Fruit fly (Drosophila melanogaster) whole organism, embryonic: ENCODE results near the gene CG32170.
A peak's percentile ranks its signal among the peaks of the same experiment; 100 is the strongest.

Source experiments
- CG10431 ChIP-seq: fragments of 200-800 bp; sonication (Bioruptor generic); optimal IDR thresholded peaks from 3 replicates; lab custom pipeline; 2018; ENCODE audit warnings: missing biosample characterization, mild to moderate bottlenecking, missing genetic modification characterization
- CG10654 ChIP-seq: fragments of 200-800 bp; sonication (Bioruptor generic); optimal IDR thresholded peaks from 2 replicates; lab custom pipeline; 2016; ENCODE audit warnings: missing biosample characterization, missing genetic modification characterization
- CG12659 ChIP-seq: fragments of 200-800 bp; sonication (Bioruptor generic); optimal IDR thresholded peaks from 3 replicates; lab custom pipeline; 2017; ENCODE audit warnings: mild to moderate bottlenecking, missing biosample characterization, missing genetic modification reagents, missing genetic modification characterization
- CG14050 ChIP-seq: fragments of 200-800 bp; sonication (Bioruptor generic); IDR thresholded peaks from 3 replicates; pipeline ENCODE4 v1.3.6; 2022; ENCODE audit warnings: missing biosample characterization, missing genetic modification characterization
- CG15514 ChIP-seq: fragments of 200-800 bp; sonication (Bioruptor generic); optimal IDR thresholded peaks from 3 replicates; lab custom pipeline; 2017; ENCODE audit warnings: missing biosample characterization, missing genetic modification characterization, mild to moderate bottlenecking, moderate library complexity, missing genetic modification reagents
- CG1603 ChIP-seq: fragments of 200-800 bp; sonication (Bioruptor generic); optimal IDR thresholded peaks from 2 replicates; lab custom pipeline; 2019; ENCODE audit warnings: missing biosample characterization, mild to moderate bottlenecking, missing genetic modification characterization, moderate library complexity
- CG16813 ChIP-seq: fragments of 200-800 bp; sonication (Bioruptor generic); IDR thresholded peaks from 3 replicates; pipeline ENCODE4 v1.3.6; 2022; ENCODE audit warnings: missing biosample characterization, missing genetic modification characterization; ENCODE audit not compliant: partially characterized antibody
- CG16815 ChIP-seq: fragments of 200-800 bp; sonication (Bioruptor generic); optimal IDR thresholded peaks from 3 replicates; lab custom pipeline; 2017; ENCODE audit warnings: missing biosample characterization, mild to moderate bottlenecking, missing genetic modification characterization
- CG17829 ChIP-seq: fragments of 200-800 bp; optimal IDR thresholded peaks from 2 replicates; lab custom pipeline; 2019; ENCODE audit warnings: missing biosample characterization, mild to moderate bottlenecking, missing genetic modification characterization, moderate library complexity
- CG18262 ChIP-seq: fragments of 200-800 bp; optimal IDR thresholded peaks from 3 replicates; lab custom pipeline; 2019; ENCODE audit warnings: missing biosample characterization, mild to moderate bottlenecking, missing genetic modification characterization, moderate library complexity
- CG2199 ChIP-seq: fragments of 200-800 bp; sonication (Bioruptor generic); IDR thresholded peaks from 3 replicates; pipeline ENCODE4 v1.3.6; 2022; ENCODE audit warnings: missing biosample characterization, missing genetic modification characterization
- CG31224 ChIP-seq: fragments of 200-800 bp; sonication (Bioruptor generic); IDR thresholded peaks from 2 replicates; pipeline ENCODE4 v1.3.6; 2022; ENCODE audit warnings: missing biosample characterization, missing genetic modification characterization
- CG32767 ChIP-seq: fragments of 200-800 bp; sonication (Bioruptor generic); IDR thresholded peaks from 2 replicates; pipeline ENCODE4 v1.3.6; 2022; ENCODE audit warnings: missing biosample characterization, missing genetic modification characterization
- CG34422 ChIP-seq: fragments of 200-800 bp; sonication (Bioruptor generic); IDR thresholded peaks from 3 replicates; pipeline ENCODE4 v1.3.6; 2022; ENCODE audit warnings: missing biosample characterization, missing genetic modification characterization
- CG4424 ChIP-seq: fragments of 200-800 bp; sonication (Bioruptor generic); optimal IDR thresholded peaks from 3 replicates; lab custom pipeline; 2016; ENCODE audit warnings: missing biosample characterization, missing genetic modification characterization
- CG5245 ChIP-seq: fragments of 200-800 bp; sonication (Bioruptor generic); optimal IDR thresholded peaks from 3 replicates; lab custom pipeline; 2016; ENCODE audit warnings: missing biosample characterization, missing genetic modification characterization
- CG8765 ChIP-seq: fragments of 200-800 bp; sonication (Bioruptor generic); IDR thresholded peaks from 2 replicates; pipeline ENCODE4 v1.3.6; 2022; ENCODE audit warnings: missing biosample characterization, missing genetic modification characterization
- CG9797 ChIP-seq: fragments of 200-800 bp; sonication (Bioruptor generic); optimal IDR thresholded peaks from 3 replicates; lab custom pipeline; 2018; ENCODE audit warnings: missing biosample characterization, mild to moderate bottlenecking, missing genetic modification characterization
- CTCF ChIP-seq: fragments of 200-800 bp; sonication (Bioruptor generic); optimal IDR thresholded peaks from 2 replicates; lab custom pipeline; 2017; ENCODE audit warnings: missing biosample characterization, mild to moderate bottlenecking, missing genetic modification characterization, moderate library complexity
- D19B ChIP-seq: fragments of 200-800 bp; sonication (Bioruptor generic); optimal IDR thresholded peaks from 2 replicates; lab custom pipeline; 2017; ENCODE audit warnings: missing biosample characterization, mild to moderate bottlenecking, missing genetic modification characterization
- Dll ChIP-seq: fragments of 200-800 bp; sonication (Bioruptor generic); IDR thresholded peaks from 4 replicates; pipeline ENCODE4 v1.3.6; 2022; ENCODE audit warnings: missing biosample characterization, missing genetic modification characterization; ENCODE audit not compliant: partially characterized antibody
- Ets65A ChIP-seq: fragments of 200-800 bp; sonication (Bioruptor generic); peaks from one replicate; lab custom pipeline; 2016; ENCODE audit warnings: missing biosample characterization, missing genetic modification characterization
- HLH4C ChIP-seq: fragments of 200-800 bp; sonication (Bioruptor generic); IDR thresholded peaks from 3 replicates; pipeline ENCODE4 v1.3.6; 2022; ENCODE audit warnings: missing biosample characterization, missing genetic modification characterization; ENCODE audit not compliant: partially characterized antibody
- Hr3 ChIP-seq: fragments of 200-800 bp; sonication (Bioruptor generic); optimal IDR thresholded peaks from 3 replicates; lab custom pipeline; 2016; ENCODE audit warnings: missing biosample characterization, missing genetic modification characterization
- Lhr ChIP-seq: fragments of 200-800 bp; sonication (Bioruptor generic); optimal IDR thresholded peaks from 3 replicates; lab custom pipeline; 2017; ENCODE audit warnings: mild to moderate bottlenecking, missing biosample characterization, missing genetic modification reagents, missing genetic modification characterization
- Max ChIP-seq: fragments of 200-800 bp; sonication (Bioruptor generic); optimal IDR thresholded peaks from 2 replicates; lab custom pipeline; 2016; ENCODE audit warnings: missing biosample characterization, mild to moderate bottlenecking, missing genetic modification characterization
- Med ChIP-seq: fragments of 200-800 bp; sonication (Bioruptor generic); peaks from one replicate; lab custom pipeline; 2016; ENCODE audit warnings: missing biosample characterization, missing genetic modification characterization, mild to moderate bottlenecking, inconsistent platforms, moderate library complexity
- Oaz ChIP-seq: fragments of 200-800 bp; sonication (Bioruptor generic); IDR thresholded peaks from 2 replicates; pipeline ENCODE4 v1.3.6; 2022; ENCODE audit warnings: missing biosample characterization, missing genetic modification characterization
- Oli ChIP-seq: fragments of 200-800 bp; sonication (Bioruptor generic); optimal IDR thresholded peaks from 2 replicates; lab custom pipeline; 2018; ENCODE audit warnings: missing biosample characterization, mild to moderate bottlenecking, missing genetic modification characterization, moderate library complexity
- Rx ChIP-seq: fragments of 200-800 bp; sonication (Bioruptor generic); IDR thresholded peaks from 2 replicates; pipeline ENCODE4 v1.3.6; 2022; ENCODE audit warnings: missing biosample characterization, missing genetic modification characterization
- TFAM ChIP-seq: fragments of 200-800 bp; sonication (Bioruptor generic); optimal IDR thresholded peaks from 2 replicates; lab custom pipeline; 2017; ENCODE audit warnings: missing biosample characterization, missing genetic modification characterization, inconsistent platforms
- al ChIP-seq: fragments of 200-800 bp; sonication (Bioruptor generic); IDR thresholded peaks from 2 replicates; pipeline ENCODE4 v1.3.6; 2022; ENCODE audit warnings: missing biosample characterization, missing genetic modification characterization
- ato ChIP-seq: fragments of 200-800 bp; sonication (Bioruptor generic); IDR thresholded peaks from 2 replicates; pipeline ENCODE4 v1.3.6; 2022; ENCODE audit warnings: missing biosample characterization, missing genetic modification characterization; ENCODE audit not compliant: partially characterized antibody
- corto ChIP-seq: fragments of 200-800 bp; sonication (Bioruptor generic); optimal IDR thresholded peaks from 2 replicates; lab custom pipeline; 2016; ENCODE audit warnings: missing biosample characterization, mild to moderate bottlenecking, missing genetic modification characterization, moderate library complexity
- crc ChIP-seq: fragments of 200-800 bp; sonication (Bioruptor generic); optimal IDR thresholded peaks from 2 replicates; lab custom pipeline; 2016; ENCODE audit warnings: missing biosample characterization, missing genetic modification characterization
- dimm ChIP-seq: fragments of 200-800 bp; sonication (Bioruptor generic); IDR thresholded peaks from 2 replicates; pipeline ENCODE4 v1.3.6; 2022; ENCODE audit warnings: missing biosample characterization, missing genetic modification characterization
- dm ChIP-seq: fragments of 200-800 bp; sonication (Bioruptor generic); optimal IDR thresholded peaks from 3 replicates; lab custom pipeline; 2016; ENCODE audit warnings: missing biosample characterization, missing genetic modification characterization
- gsb ChIP-seq: fragments of 200-800 bp; sonication (Bioruptor generic); IDR thresholded peaks from 2 replicates; pipeline ENCODE4 v1.3.6; 2022; ENCODE audit warnings: missing biosample characterization, missing genetic modification characterization
- hbn ChIP-seq: fragments of 200-800 bp; sonication (Bioruptor generic); IDR thresholded peaks from 2 replicates; pipeline ENCODE4 v1.3.6; 2022; ENCODE audit warnings: missing biosample characterization, missing genetic modification characterization; ENCODE audit not compliant: partially characterized antibody
- jigr1 ChIP-seq: fragments of 200-800 bp; sonication (Bioruptor generic); IDR thresholded peaks from 3 replicates; pipeline ENCODE4 v1.3.6; 2022; ENCODE audit warnings: missing biosample characterization, missing genetic modification characterization
- luna ChIP-seq: fragments of 200-800 bp; sonication (Bioruptor generic); optimal IDR thresholded peaks from 2 replicates; lab custom pipeline; 2016; ENCODE audit warnings: missing biosample characterization, missing genetic modification characterization
- rib ChIP-seq: fragments of 200-800 bp; sonication (Bioruptor generic); IDR thresholded peaks from 2 replicates; pipeline ENCODE4 v1.3.6; 2022; ENCODE audit warnings: missing biosample characterization, missing genetic modification characterization
- sd ChIP-seq: fragments of 200-800 bp; sonication (Bioruptor generic); optimal IDR thresholded peaks from 3 replicates; lab custom pipeline; 2018; ENCODE audit warnings: missing biosample characterization, mild to moderate bottlenecking, missing genetic modification characterization, moderate library complexity
- sens ChIP-seq: fragments of 200-800 bp; sonication (Bioruptor generic); peaks from one replicate; lab custom pipeline; 2016; ENCODE audit warnings: missing biosample characterization, missing genetic modification characterization
- slp2 ChIP-seq: fragments of 200-800 bp; sonication (Bioruptor generic); optimal IDR thresholded peaks from 2 replicates; lab custom pipeline; 2016; ENCODE audit warnings: missing biosample characterization, missing genetic modification characterization
- unc-4 ChIP-seq: fragments of 200-800 bp; sonication (Bioruptor generic); IDR thresholded peaks from 2 replicates; pipeline ENCODE4 v1.3.6; 2022; ENCODE audit warnings: missing biosample characterization, missing genetic modification characterization; ENCODE audit not compliant: partially characterized antibody
- vnd ChIP-seq: fragments of 200-800 bp; sonication (Bioruptor generic); IDR thresholded peaks from 3 replicates; pipeline ENCODE4 v1.3.6; 2022; ENCODE audit warnings: missing biosample characterization, missing genetic modification characterization; ENCODE audit not compliant: partially characterized antibody

The CG32170 gene

dm6 chr3L:16842087-16842567 lies 35.0 kb upstream of the CG32170 start, which contains the start of gene TSG101 (continued):
- no peak for TF ChIP-seq CG16815 (GFP tag; lab: Kevin White, UChicago)
- peak; percentile 51 for TF ChIP-seq CG16813 (GFP tag; lab: Robert Waterston, UW)
- TF ChIP-seq Oaz (GFP tag; lab: Robert Waterston, UW) = no peak
- no peak for TF ChIP-seq D19B (GFP tag; lab: Kevin White, UChicago)
- peak; percentile 77 for TF ChIP-seq sens
- TF ChIP-seq Rx (GFP tag; lab: Robert Waterston, UW) = no peak
- TF ChIP-seq CG31224 (GFP tag; lab: Robert Waterston, UW) = no peak
- TF ChIP-seq CG8765 (GFP tag; lab: Robert Waterston, UW) = no peak
- TF ChIP-seq CG34422 (GFP tag; lab: Robert Waterston, UW) = no peak
- TF ChIP-seq CG9797 (GFP tag; lab: Kevin White, UChicago) = peak; percentile 79
- TF ChIP-seq Dll (GFP tag; lab: Robert Waterston, UW) = peak; percentile 42; the same call in 1 of the 4 replicates
- TF ChIP-seq CG10654 (GFP tag; lab: Kevin White, UChicago) = no peak
- peak; percentile 14 for TF ChIP-seq CTCF (GFP tag; lab: Kevin White, UChicago)
- peak; percentile 43 for TF ChIP-seq CG15514 (GFP tag; lab: Kevin White, UChicago)
- no peak for TF ChIP-seq sd (tag; lab: Kevin White, UChicago)
- TF ChIP-seq unc-4 = peak; percentile 61; the same call in 1 of the 2 replicates
- no peak for TF ChIP-seq Max
- no peak for TF ChIP-seq rib (GFP tag; lab: Robert Waterston, UW)
- TF ChIP-seq hbn = no peak
- TF ChIP-seq TFAM (GFP tag; lab: Kevin White, UChicago) = no peak
- TF ChIP-seq CG2199 (GFP tag; lab: Robert Waterston, UW) = no peak
- TF ChIP-seq Hr3 (GFP tag; lab: Kevin White, UChicago) = no peak
- TF ChIP-seq, all 482 proteins: peak for 57

- TF ChIP-seq Med (peak; percentile 27), slp2 (GFP tag; lab: Kevin White, UChicago) (no peak), D19B (GFP tag; lab: Kevin White, UChicago) (no peak), CG10431 (GFP tag; lab: Kevin White, UChicago) (peak; percentile 34), CG14050 (GFP tag; lab: Robert Waterston, UW) (no peak)
Measured at dm6 chr3L:16842952-16843351, 34.2 kb upstream of the CG32170 start.

dm6 chr3L:16844920-16845573 lies 32.1 kb upstream of the CG32170 start, which contains the start of the genes kud and Zcchc7:
kud (minus strand) TSS chr3L:16844991.
Zcchc7 (plus strand) TSS chr3L:16845386.
- peak; percentile 27 for TF ChIP-seq dm (GFP tag; lab: Kevin White, UChicago)
- TF ChIP-seq HLH4C = peak; percentile 63; the same call in 2 of the 3 replicates
- TF ChIP-seq vnd = peak; percentile 31; the same call in 1 of the 3 replicates
- no peak for TF ChIP-seq crc (GFP tag; lab: Kevin White, UChicago)
- TF ChIP-seq CG4424 (GFP tag; lab: Kevin White, UChicago) = peak; percentile 52
- no peak for TF ChIP-seq corto (GFP tag; lab: Kevin White, UChicago)
- TF ChIP-seq al (GFP tag; lab: Robert Waterston, UW) = 0 out of 2 replicates have a peak, but pooled peaks have one; percentile 42
- TF ChIP-seq CG5245 (GFP tag; lab: Kevin White, UChicago) = no peak
- TF ChIP-seq sens = peak; percentile 89
- TF ChIP-seq Lhr (GFP tag; lab: Kevin White, UChicago) = peak; percentile 50
- peak; percentile 28 for TF ChIP-seq CG1603
- TF ChIP-seq CG10431 (GFP tag; lab: Kevin White, UChicago) = no peak
- TF ChIP-seq CG32767 (GFP tag; lab: Robert Waterston, UW) = no peak
- no peak for TF ChIP-seq gsb (GFP tag; lab: Robert Waterston, UW)
- TF ChIP-seq ato (GFP tag; lab: Robert Waterston, UW) = 0 out of 2 replicates have a peak, but pooled peaks have one; percentile 10
- TF ChIP-seq dimm (GFP tag; lab: Robert Waterston, UW) = no peak
- peak; percentile 69 for TF ChIP-seq CG18262 (tag; lab: Kevin White, UChicago)
- peak; percentile 76 for TF ChIP-seq CG17829 (tag; lab: Kevin White, UChicago)
- TF ChIP-seq jigr1 (GFP tag; lab: Robert Waterston, UW) = no peak; the same call in 2 of the 3 replicates
- no peak for TF ChIP-seq luna (GFP tag; lab: Kevin White, UChicago)
- TF ChIP-seq Ets65A = peak; percentile 7
- peak; percentile 30 for TF ChIP-seq Oli
- peak; percentile 85 for TF ChIP-seq CG12659
